Fruit fly (Drosophila melanogaster) whole organism, embryonic: ENCODE measurements around the gene vkg.

ENCODE experiments used
- Asciz ChIP-seq: fragments of 200-800 bp; sonication (Bioruptor generic); optimal IDR thresholded peaks from 2 replicates; lab custom pipeline; 2017; ENCODE audit warnings: missing biosample characterization, mild to moderate bottlenecking, missing genetic modification characterization, missing genetic modification reagents
- Bteb2 ChIP-seq: fragments of 200-800 bp; sonication (Bioruptor generic); optimal IDR thresholded peaks from 2 replicates; lab custom pipeline; 2016; ENCODE audit warnings: missing biosample characterization, missing genetic modification characterization
- CG10366 ChIP-seq: fragments of 200-800 bp; sonication (Bioruptor generic); IDR thresholded peaks from 2 replicates; pipeline ENCODE4 v1.3.6; 2022; ENCODE audit warnings: missing biosample characterization, missing genetic modification characterization
- CG10959 ChIP-seq: fragments of 200-800 bp; sonication (Bioruptor generic); IDR thresholded peaks from 2 replicates; pipeline ENCODE4 v1.3.6; 2022; ENCODE audit warnings: missing biosample characterization, missing genetic modification characterization
- CG11085 ChIP-seq: fragments of 200-800 bp; sonication (Bioruptor generic); IDR thresholded peaks from 2 replicates; pipeline ENCODE4 v1.3.6; 2022; ENCODE audit warnings: missing biosample characterization, missing genetic modification characterization
- CG11456 ChIP-seq: fragments of 200-800 bp; sonication (Bioruptor generic); IDR thresholded peaks from 3 replicates; pipeline ENCODE4 v1.3.6; 2022; ENCODE audit warnings: missing biosample characterization, missing genetic modification characterization
- CG12219 ChIP-seq: fragments of 200-800 bp; sonication (Bioruptor generic); optimal IDR thresholded peaks from 3 replicates; lab custom pipeline; 2018; ENCODE audit warnings: missing biosample characterization, mild to moderate bottlenecking, missing genetic modification characterization
- CG13296 ChIP-seq: fragments of 200-800 bp; sonication (Bioruptor generic); optimal IDR thresholded peaks from 3 replicates; lab custom pipeline; 2018; ENCODE audit warnings: missing biosample characterization, mild to moderate bottlenecking, missing genetic modification characterization
- CG14710 ChIP-seq: fragments of 200-800 bp; sonication (Bioruptor generic); optimal IDR thresholded peaks from 3 replicates; lab custom pipeline; 2019; ENCODE audit warnings: missing biosample characterization, mild to moderate bottlenecking, missing genetic modification characterization, moderate library complexity
- CG15514 ChIP-seq: fragments of 200-800 bp; sonication (Bioruptor generic); optimal IDR thresholded peaks from 3 replicates; lab custom pipeline; 2017; ENCODE audit warnings: missing biosample characterization, missing genetic modification characterization, mild to moderate bottlenecking, moderate library complexity, missing genetic modification reagents
- CG1647 ChIP-seq: fragments of 200-800 bp; sonication (Bioruptor generic); optimal IDR thresholded peaks from 3 replicates; lab custom pipeline; 2016; ENCODE audit warnings: missing biosample characterization, missing genetic modification characterization
- CG17912 ChIP-seq: fragments of 200-800 bp; sonication (Bioruptor generic); optimal IDR thresholded peaks from 2 replicates; lab custom pipeline; 2018; ENCODE audit warnings: missing biosample characterization, mild to moderate bottlenecking, missing genetic modification characterization
- CG2116 ChIP-seq: fragments of 200-800 bp; sonication (Bioruptor generic); optimal IDR thresholded peaks from 3 replicates; lab custom pipeline; 2018; ENCODE audit warnings: missing biosample characterization, mild to moderate bottlenecking, missing genetic modification characterization
- CG2889 ChIP-seq: fragments of 200-800 bp; sonication (Bioruptor generic); IDR thresholded peaks from 3 replicates; pipeline ENCODE4 v1.3.6; 2022; ENCODE audit warnings: missing biosample characterization, missing genetic modification characterization
- CG32772 ChIP-seq: fragments of 200-800 bp; sonication (Bioruptor generic); IDR thresholded peaks from 2 replicates; pipeline ENCODE4 v1.3.6; 2022; ENCODE audit warnings: missing biosample characterization, missing genetic modification characterization
- CG3838 ChIP-seq: fragments of 200-800 bp; sonication (Bioruptor generic); optimal IDR thresholded peaks from 3 replicates; lab custom pipeline; 2016; ENCODE audit warnings: missing biosample characterization, missing genetic modification characterization
- CG43689 ChIP-seq: fragments of 200-800 bp; sonication (Bioruptor generic); IDR thresholded peaks from 2 replicates; pipeline ENCODE4 v1.3.6; 2022; ENCODE audit warnings: missing biosample characterization, missing genetic modification characterization
- CG4424 ChIP-seq: fragments of 200-800 bp; sonication (Bioruptor generic); optimal IDR thresholded peaks from 3 replicates; lab custom pipeline; 2016; ENCODE audit warnings: missing biosample characterization, missing genetic modification characterization
- CG4820 ChIP-seq: fragments of 200-800 bp; sonication (Bioruptor generic); optimal IDR thresholded peaks from 3 replicates; lab custom pipeline; 2016; ENCODE audit warnings: missing biosample characterization, missing genetic modification characterization
- CG6272 ChIP-seq: fragments of 200-800 bp; sonication (Bioruptor generic); IDR thresholded peaks from 2 replicates; pipeline ENCODE4 v1.3.6; 2022; ENCODE audit warnings: missing biosample characterization, missing genetic modification characterization
- CG7839 ChIP-seq: fragments of 200-800 bp; sonication (Bioruptor generic); optimal IDR thresholded peaks from 3 replicates; lab custom pipeline; 2018; ENCODE audit warnings: missing biosample characterization, mild to moderate bottlenecking, missing genetic modification characterization, moderate library complexity
- CG8388 ChIP-seq: fragments of 200-800 bp; sonication (Bioruptor generic); optimal IDR thresholded peaks from 2 replicates; lab custom pipeline; 2019; ENCODE audit warnings: missing biosample characterization, mild to moderate bottlenecking, missing genetic modification characterization, moderate library complexity
- CG8944 ChIP-seq: fragments of 200-800 bp; sonication (Bioruptor generic); optimal IDR thresholded peaks from 3 replicates; lab custom pipeline; 2016; ENCODE audit warnings: missing biosample characterization, missing genetic modification characterization
- CG9215 ChIP-seq: fragments of 200-800 bp; sonication (Bioruptor generic); IDR thresholded peaks from 2 replicates; pipeline ENCODE4 v1.3.6; 2022; ENCODE audit warnings: missing biosample characterization, missing genetic modification characterization
- CG9817 ChIP-seq: fragments of 200-800 bp; sonication (Bioruptor generic); optimal IDR thresholded peaks from 2 replicates; lab custom pipeline; 2018; ENCODE audit warnings: missing biosample characterization, mild to moderate bottlenecking, missing genetic modification characterization, moderate library complexity
- Camta ChIP-seq: fragments of 200-800 bp; sonication (Bioruptor generic); optimal IDR thresholded peaks from 2 replicates; lab custom pipeline; 2016; ENCODE audit warnings: missing biosample characterization, missing genetic modification characterization
- Chrac-16 ChIP-seq: fragments of 200-800 bp; sonication (Bioruptor generic); optimal IDR thresholded peaks from 3 replicates; lab custom pipeline; 2016; ENCODE audit warnings: missing biosample characterization, missing genetic modification characterization
- Fer3 ChIP-seq: fragments of 200-800 bp; sonication (Bioruptor generic); optimal IDR thresholded peaks from 2 replicates; lab custom pipeline; 2018; ENCODE audit warnings: missing biosample characterization, mild to moderate bottlenecking, missing genetic modification characterization, moderate library complexity
- GATAe ChIP-seq: fragments of 200-800 bp; sonication (Bioruptor generic); conservative IDR thresholded peaks from 2 replicates; pipeline ENCODE4 v1.3.6; 2022; ENCODE audit warnings: missing biosample characterization, missing genetic modification characterization
- Hand ChIP-seq: fragments of 200-800 bp; sonication (Bioruptor generic); optimal IDR thresholded peaks from 2 replicates; lab custom pipeline; 2017; ENCODE audit warnings: mild to moderate bottlenecking, missing biosample characterization, missing genetic modification reagents, missing genetic modification characterization
- Hr3 ChIP-seq: fragments of 200-800 bp; sonication (Bioruptor generic); optimal IDR thresholded peaks from 3 replicates; lab custom pipeline; 2016; ENCODE audit warnings: missing biosample characterization, missing genetic modification characterization
- Hr39 ChIP-seq: fragments of >200 bp; optimal IDR thresholded peaks from 2 replicates; lab custom pipeline; 2017
- Mad ChIP-seq: fragments of 200-800 bp; sonication (Bioruptor generic); optimal IDR thresholded peaks from 2 replicates; lab custom pipeline; 2016; ENCODE audit warnings: missing biosample characterization, missing genetic modification characterization
- Optix ChIP-seq: fragments of 200-800 bp; sonication (Bioruptor generic); IDR thresholded peaks from 3 replicates; pipeline ENCODE4 v1.3.6; 2022; ENCODE audit warnings: missing biosample characterization, missing genetic modification characterization
- Ptx1 ChIP-seq: fragments of 200-800 bp; sonication (Bioruptor generic); IDR thresholded peaks from 2 replicates; pipeline ENCODE4 v1.3.6; 2022; ENCODE audit warnings: missing biosample characterization, missing genetic modification characterization
- Six4 ChIP-seq: fragments of 200-800 bp; sonication (Bioruptor generic); optimal IDR thresholded peaks from 2 replicates; lab custom pipeline; 2016; ENCODE audit warnings: missing biosample characterization, missing genetic modification characterization
- Sry-δ ChIP-seq: fragments of 200-800 bp; sonication (Bioruptor generic); optimal IDR thresholded peaks from 2 replicates; lab custom pipeline; 2016; ENCODE audit warnings: missing biosample characterization, missing genetic modification characterization
- Trl ChIP-seq, 3 experiments: fragments of >200 bp in 2 of 3; fragments of 200-800 bp in 1 of 3; sonication (Bioruptor generic) in 1 of 3; optimal IDR thresholded peaks; 2 replicates in 1 of 3; 3 replicates in 2 of 3; lab custom pipeline; 2016 to 2017; ENCODE audit warnings: missing biosample characterization in 1 of 3, missing genetic modification characterization in 1 of 3
- amos ChIP-seq: fragments of 200-800 bp; sonication (Bioruptor generic); IDR thresholded peaks from 2 replicates; pipeline ENCODE4 v1.3.6; 2022; ENCODE audit warnings: missing biosample characterization, missing genetic modification characterization; ENCODE audit not compliant: partially characterized antibody
- bbx ChIP-seq: fragments of 200-800 bp; sonication (Bioruptor generic); IDR thresholded peaks from 2 replicates; pipeline ENCODE4 v1.3.6; 2022; ENCODE audit warnings: missing biosample characterization, missing genetic modification characterization; ENCODE audit not compliant: partially characterized antibody
- emc ChIP-seq: fragments of 200-800 bp; sonication (Bioruptor generic); optimal IDR thresholded peaks from 2 replicates; lab custom pipeline; 2016; ENCODE audit warnings: missing biosample characterization, missing genetic modification characterization
- en ChIP-seq: fragments of 200-800 bp; sonication (Bioruptor generic); optimal IDR thresholded peaks from 2 replicates; lab custom pipeline; 2016; ENCODE audit warnings: missing biosample characterization, missing genetic modification characterization
- jigr1 ChIP-seq: fragments of 200-800 bp; sonication (Bioruptor generic); IDR thresholded peaks from 3 replicates; pipeline ENCODE4 v1.3.6; 2022; ENCODE audit warnings: missing biosample characterization, missing genetic modification characterization
- pnt ChIP-seq: fragments of 200-800 bp; sonication (Bioruptor generic); optimal IDR thresholded peaks from 3 replicates; lab custom pipeline; 2016; ENCODE audit warnings: missing biosample characterization, missing genetic modification characterization
- ro ChIP-seq: fragments of 200-800 bp; sonication (Bioruptor generic); IDR thresholded peaks from 2 replicates; pipeline ENCODE4 v1.3.6; 2022; ENCODE audit warnings: missing biosample characterization, missing genetic modification characterization
- sob ChIP-seq: fragments of 200-800 bp; sonication (Bioruptor generic); IDR thresholded peaks from 2 replicates; pipeline ENCODE4 v1.3.6; 2022; ENCODE audit warnings: missing biosample characterization, missing genetic modification characterization
- tna ChIP-seq: fragments of 200-800 bp; sonication (Bioruptor generic); IDR thresholded peaks from 2 replicates; pipeline ENCODE4 v1.3.6; 2022; ENCODE audit warnings: missing biosample characterization, missing genetic modification characterization; ENCODE audit not compliant: partially characterized antibody
- wek ChIP-seq: fragments of 200-800 bp; sonication (Bioruptor generic); optimal IDR thresholded peaks from 3 replicates; lab custom pipeline; 2018; ENCODE audit warnings: missing biosample characterization, mild to moderate bottlenecking, missing genetic modification characterization, moderate library complexity
- wor ChIP-seq: fragments of 200-800 bp; sonication (Bioruptor generic); IDR thresholded peaks from 2 replicates; pipeline ENCODE4 v1.3.6; 2022; ENCODE audit warnings: missing biosample characterization, missing genetic modification characterization
- zfh1 ChIP-seq: fragments of 200-800 bp; sonication (Bioruptor generic); IDR thresholded peaks from 3 replicates; pipeline ENCODE4 v1.3.6; 2022; ENCODE audit warnings: missing biosample characterization, missing genetic modification characterization

Gene vkg

DNA sequence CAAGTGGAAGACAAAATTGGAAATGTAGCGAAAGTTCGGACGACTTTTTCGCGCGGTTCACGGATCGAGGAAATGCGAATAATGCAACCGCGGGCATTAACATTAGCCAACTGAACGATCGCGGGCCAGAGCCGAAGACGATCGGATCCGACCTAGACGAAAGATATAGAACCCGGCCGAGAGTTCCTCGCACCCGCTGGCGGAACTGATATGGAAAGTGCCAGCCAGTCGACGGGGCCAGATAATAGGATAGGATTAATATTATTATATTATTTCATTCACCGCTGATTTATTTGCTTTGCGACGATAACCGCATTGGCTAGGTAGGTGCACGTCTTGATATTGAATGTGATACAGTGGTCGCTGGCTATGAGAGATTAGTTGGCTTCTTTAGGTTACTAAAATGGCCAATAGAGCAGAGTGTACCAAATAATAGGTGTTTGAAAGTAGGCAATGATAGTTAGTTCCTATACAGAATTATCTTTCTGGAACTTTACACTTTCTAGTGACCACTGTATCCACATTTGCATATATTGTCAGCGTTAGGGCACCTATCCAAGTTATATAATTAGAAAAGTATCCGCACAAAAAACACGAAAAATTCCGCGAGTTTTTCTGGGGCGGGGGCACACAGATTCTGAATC, 28.5 kb downstream of the vkg start (continued):
- TF ChIP-seq zfh1 (GFP tag; lab: Robert Waterston, UW) (peak; percentile 79), Asciz (GFP tag; lab: Kevin White, UChicago) (peak; percentile 52), CG15514 (GFP tag; lab: Kevin White, UChicago) (peak; percentile 25), CG3838 (no peak), Fer3 (tag; lab: Kevin White, UChicago) (peak; percentile 69), Trl (optimal IDR thresholded peaks at IDR 0.05; lab: Kevin White, UChicago) (no peak), Trl (GFP tag; optimal IDR thresholded peaks at IDR 0.05; lab: Kevin White, UChicago) (peak; percentile 72), CG7839 (tag; lab: Kevin White, UChicago) (peak; percentile 78), CG12219 (peak; percentile 58), CG32772 (peak; percentile 49), Sry-δ (peak; percentile 10), CG1647 (GFP tag; lab: Kevin White, UChicago) (peak; percentile 36), CG6272 (0 out of 2 replicates have a peak, but pooled peaks have one; percentile 46), emc (GFP tag; lab: Kevin White, UChicago) (peak; percentile 39), CG9817 (tag; lab: Kevin White, UChicago) (peak; percentile 65), Six4 (GFP tag; lab: Kevin White, UChicago) (peak; percentile 21), CG17912 (GFP tag; lab: Kevin White, UChicago) (no peak), bbx (GFP tag; lab: Robert Waterston, UW) (no peak), jigr1 (GFP tag; lab: Robert Waterston, UW) (no peak), wor (GFP tag; lab: Robert Waterston, UW) (peak; percentile 19; the same call in 1 of the 2 replicates), CG10959 (GFP tag; lab: Robert Waterston, UW) (peak; percentile 67), tna (GFP tag; lab: Robert Waterston, UW) (no peak), CG2116 (GFP tag; lab: Kevin White, UChicago) (no peak), CG4424 (GFP tag; lab: Kevin White, UChicago) (peak; percentile 61), pnt (GFP tag; lab: Kevin White, UChicago) (peak; percentile 56), CG9215 (GFP tag; lab: Robert Waterston, UW) (peak; percentile 55; the same call in 1 of the 2 replicates), Hr39 (lab: Kevin White, UChicago) (no peak), Hr3 (GFP tag; lab: Kevin White, UChicago) (peak; percentile 46), wek (GFP tag; lab: Kevin White, UChicago) (no peak), Optix (GFP tag; lab: Robert Waterston, UW) (peak; percentile 64; the same call in 2 of the 3 replicates), CG14710 (tag; lab: Kevin White, UChicago) (peak; percentile 24), CG11456 (peak; percentile 71), amos (GFP tag; lab: Robert Waterston, UW) (no peak), en (peak; percentile 16), CG8944 (GFP tag; lab: Kevin White, UChicago) (peak; percentile 43), ro (no peak), CG11085 (GFP tag; lab: Robert Waterston, UW) (no peak), Bteb2 (peak; percentile 54), GATAe (GFP tag; lab: Robert Waterston, UW) (0 out of 2 replicates have a peak, but pooled peaks have one; percentile 34), Chrac-16 (GFP tag; lab: Kevin White, UChicago) (peak; percentile 74), sob (GFP tag; lab: Robert Waterston, UW) (peak; percentile 71), Mad (GFP tag; lab: Kevin White, UChicago) (peak; percentile 41), CG10366 (GFP tag; lab: Robert Waterston, UW) (peak; percentile 69), CG4820 (GFP tag; lab: Kevin White, UChicago) (peak; percentile 62), Ptx1 (GFP tag; lab: Robert Waterston, UW) (peak; percentile 76), Hand (GFP tag; lab: Kevin White, UChicago) (peak; percentile 11), CG8388 (GFP tag; lab: Kevin White, UChicago) (peak; percentile 51), Camta (GFP tag; lab: Kevin White, UChicago) (peak; percentile 30), CG2889 (GFP tag; lab: Robert Waterston, UW) (peak; percentile 77; the same call in 2 of the 3 replicates), CG13296 (GFP tag; lab: Kevin White, UChicago) (peak; percentile 36), CG43689 (peak; percentile 56; the same call in 1 of the 2 replicates)
